Fruit fly (Drosophila melanogaster): ENCODE results near the gene CG14971.

Gene CG14971

dm6 chr3L:3456009-3456566 lies 15.0 kb downstream of the CG14971 start:
- TF ChIP-seq h (optimal IDR thresholded peaks at IDR 0.05) = no peak
- no peak for TF ChIP-seq insv (optimal IDR thresholded peaks at IDR 0.05)
- TF ChIP-seq Myc (optimal IDR thresholded peaks at IDR 0.05) = no peak
- TF ChIP-seq Sin3A (optimal IDR thresholded peaks at IDR 0.05) = no peak
- TF ChIP-seq ttk (optimal IDR thresholded peaks at IDR 0.05) = no peak
- no peak for TF ChIP-seq psq (optimal IDR thresholded peaks at IDR 0.05)

- TF ChIP-seq insv (optimal IDR thresholded peaks at IDR 0.05) (no peak), Myc (optimal IDR thresholded peaks at IDR 0.05) (no peak), psq (optimal IDR thresholded peaks at IDR 0.05) (no peak), h (optimal IDR thresholded peaks at IDR 0.05) (no peak), Sin3A (optimal IDR thresholded peaks at IDR 0.05) (no peak), ttk (optimal IDR thresholded peaks at IDR 0.05) (no peak)
Observed at dm6 chr3L:3455555-3455939, 15.6 kb downstream of the CG14971 start.

- TF ChIP-seq insv (optimal IDR thresholded peaks at IDR 0.05) (no peak), Myc (optimal IDR thresholded peaks at IDR 0.05) (no peak), h (optimal IDR thresholded peaks at IDR 0.05) (no peak), Sin3A (optimal IDR thresholded peaks at IDR 0.05) (no peak), psq (optimal IDR thresholded peaks at IDR 0.05) (no peak), ttk (optimal IDR thresholded peaks at IDR 0.05) (no peak)
Observed at dm6 chr3L:3454921-3455554, 16.1 kb downstream of the CG14971 start.

- TF ChIP-seq h (optimal IDR thresholded peaks at IDR 0.05) = no peak
Observed at dm6 chr3L:3454430-3454829, 16.7 kb downstream of the CG14971 start.

- no peak for TF ChIP-seq psq (optimal IDR thresholded peaks at IDR 0.05)
- no peak for TF ChIP-seq h (optimal IDR thresholded peaks at IDR 0.05)
- no peak for TF ChIP-seq insv (optimal IDR thresholded peaks at IDR 0.05)
- TF ChIP-seq Sin3A (optimal IDR thresholded peaks at IDR 0.05) = no peak
- TF ChIP-seq Myc (optimal IDR thresholded peaks at IDR 0.05) = no peak
- no peak for TF ChIP-seq ttk (optimal IDR thresholded peaks at IDR 0.05)
Observed at dm6 chr3L:3452684-3453083, 18.4 kb downstream of the CG14971 start.

- TF ChIP-seq Sin3A (optimal IDR thresholded peaks at IDR 0.05) (no peak), h (optimal IDR thresholded peaks at IDR 0.05) (no peak), psq (optimal IDR thresholded peaks at IDR 0.05) (no peak), ttk (optimal IDR thresholded peaks at IDR 0.05) (no peak), insv (optimal IDR thresholded peaks at IDR 0.05) (no peak), Myc (optimal IDR thresholded peaks at IDR 0.05) (no peak)
Observed at dm6 chr3L:3451774-3452173, 19.3 kb downstream of the CG14971 start.

- TF ChIP-seq h (optimal IDR thresholded peaks at IDR 0.05) = no peak
- no peak for TF ChIP-seq Myc (optimal IDR thresholded peaks at IDR 0.05)
- no peak for TF ChIP-seq insv (optimal IDR thresholded peaks at IDR 0.05)
- TF ChIP-seq psq (optimal IDR thresholded peaks at IDR 0.05) = no peak
- TF ChIP-seq ttk (optimal IDR thresholded peaks at IDR 0.05) = no peak
- TF ChIP-seq Sin3A (optimal IDR thresholded peaks at IDR 0.05) = no peak
Observed at dm6 chr3L:3450410-3450809, 20.7 kb downstream of the CG14971 start.

- TF ChIP-seq insv (optimal IDR thresholded peaks at IDR 0.05) (no peak), psq (optimal IDR thresholded peaks at IDR 0.05) (no peak), h (optimal IDR thresholded peaks at IDR 0.05) (no peak), Myc (optimal IDR thresholded peaks at IDR 0.05) (no peak), ttk (optimal IDR thresholded peaks at IDR 0.05) (no peak), Sin3A (optimal IDR thresholded peaks at IDR 0.05) (no peak)
Observed at dm6 chr3L:3449680-3450079, 21.4 kb downstream of the CG14971 start.

- no peak for TF ChIP-seq insv (optimal IDR thresholded peaks at IDR 0.05)
- no peak for TF ChIP-seq ttk (optimal IDR thresholded peaks at IDR 0.05)
- no peak for TF ChIP-seq Myc (optimal IDR thresholded peaks at IDR 0.05)
- no peak for TF ChIP-seq psq (optimal IDR thresholded peaks at IDR 0.05)
- TF ChIP-seq Sin3A (optimal IDR thresholded peaks at IDR 0.05) = no peak
- TF ChIP-seq h (optimal IDR thresholded peaks at IDR 0.05) = no peak
Observed at dm6 chr3L:3447948-3448526, 23.1 kb downstream of the CG14971 start.

- TF ChIP-seq ttk (optimal IDR thresholded peaks at IDR 0.05) = no peak
- TF ChIP-seq h (optimal IDR thresholded peaks at IDR 0.05) = no peak
- TF ChIP-seq insv (optimal IDR thresholded peaks at IDR 0.05) = no peak
- TF ChIP-seq psq (optimal IDR thresholded peaks at IDR 0.05) = no peak
- TF ChIP-seq Sin3A (optimal IDR thresholded peaks at IDR 0.05) = no peak
- TF ChIP-seq Myc (optimal IDR thresholded peaks at IDR 0.05) = no peak
Observed at dm6 chr3L:3444246-3444785, 26.8 kb downstream of the CG14971 start.

- TF ChIP-seq Sin3A (optimal IDR thresholded peaks at IDR 0.05) (no peak), psq (optimal IDR thresholded peaks at IDR 0.05) (no peak), h (optimal IDR thresholded peaks at IDR 0.05) (no peak), ttk (optimal IDR thresholded peaks at IDR 0.05) (no peak), Myc (optimal IDR thresholded peaks at IDR 0.05) (no peak)
Observed at dm6 chr3L:3442751-3443524, 28.2 kb downstream of the CG14971 start.

Measured in Kc167 (cell line).